Worm (Caenorhabditis elegans): ENCODE measurements around the gene Y66D12A.6.

Y66D12A.6 gene

DNA sequence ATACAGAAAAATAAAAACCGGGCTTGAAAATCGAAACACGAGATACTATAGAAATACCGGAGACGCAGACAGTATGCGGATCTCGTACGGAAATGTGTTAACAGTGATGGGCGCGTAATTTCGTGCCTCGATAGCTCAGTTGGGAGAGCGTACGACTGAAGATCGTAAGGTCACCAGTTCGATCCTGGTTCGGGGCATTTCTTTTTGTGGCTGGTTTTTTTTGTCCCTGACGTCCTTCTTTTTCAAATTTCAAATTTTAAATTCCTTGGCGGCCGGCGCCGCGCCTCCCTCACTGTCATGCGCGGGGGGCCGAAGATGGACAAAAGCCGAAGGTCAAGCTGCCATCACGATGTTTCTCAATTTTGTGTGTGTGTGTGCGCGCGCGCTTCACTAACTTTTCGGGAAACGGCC is 26.5 kb downstream of the Y66D12A.6 start:
- TF ChIP-seq ama-1 (optimal IDR thresholded peaks at IDR 0.05) (no peak), elt-2 (tag; optimal IDR thresholded peaks at IDR 0.05) (peak; percentile 1), unc-62 (GFP tag; optimal IDR thresholded peaks at IDR 0.05) (no peak), pqm-1 (tag; optimal IDR thresholded peaks at IDR 0.05) (no peak), unc-39 (tag; optimal IDR thresholded peaks at IDR 0.05) (no peak), eor-1 (tag; optimal IDR thresholded peaks at IDR 0.05) (no peak), nhr-25 (tag; optimal IDR thresholded peaks at IDR 0.05) (peak; percentile 71), lin-39 (tag; optimal IDR thresholded peaks at IDR 0.05) (no peak), ceh-9 (tag; optimal IDR thresholded peaks at IDR 0.05) (no peak), ztf-11 (tag; optimal IDR thresholded peaks at IDR 0.05) (no peak), pha-4 (tag; optimal IDR thresholded peaks at IDR 0.05) (no peak), nhr-12 (tag; optimal IDR thresholded peaks at IDR 0.05) (no peak), mdl-1 (tag; optimal IDR thresholded peaks at IDR 0.05) (no peak), ZK546.5 (tag; optimal IDR thresholded peaks at IDR 0.05) (no peak), nfya-1 (tag; optimal IDR thresholded peaks at IDR 0.05; ENCODE audit: insufficient read depth) (peak; percentile 20)

DNA sequence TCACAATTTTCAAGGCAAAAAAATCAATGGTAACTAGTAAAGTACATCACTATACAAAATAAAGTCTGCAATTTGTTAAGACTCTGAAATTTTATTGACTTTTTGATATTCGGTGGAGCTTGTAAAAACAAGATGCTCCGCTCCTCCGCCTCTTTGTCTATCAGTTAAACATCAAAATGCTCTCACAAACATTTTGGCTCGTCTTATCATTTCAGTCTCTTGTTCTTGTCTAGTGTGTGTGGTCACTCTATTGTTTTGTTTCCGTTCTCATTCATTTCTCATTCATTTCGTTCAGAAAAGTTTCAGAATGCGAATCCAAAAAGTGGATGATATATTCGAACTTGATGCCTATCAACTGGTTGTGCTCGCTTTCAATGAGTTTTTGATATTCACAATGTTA is 33.1 kb downstream of the Y66D12A.6 start, which contains the start of gene Y66D12A.13:
Gene Y66D12A.13 (plus strand): TSS at position 301 of the 400 bp plus-strand sequence.
- TF ChIP-seq elt-2 (tag; optimal IDR thresholded peaks at IDR 0.05) (peak; percentile 23), nhr-25 (tag; optimal IDR thresholded peaks at IDR 0.05) (no peak)

DNA sequence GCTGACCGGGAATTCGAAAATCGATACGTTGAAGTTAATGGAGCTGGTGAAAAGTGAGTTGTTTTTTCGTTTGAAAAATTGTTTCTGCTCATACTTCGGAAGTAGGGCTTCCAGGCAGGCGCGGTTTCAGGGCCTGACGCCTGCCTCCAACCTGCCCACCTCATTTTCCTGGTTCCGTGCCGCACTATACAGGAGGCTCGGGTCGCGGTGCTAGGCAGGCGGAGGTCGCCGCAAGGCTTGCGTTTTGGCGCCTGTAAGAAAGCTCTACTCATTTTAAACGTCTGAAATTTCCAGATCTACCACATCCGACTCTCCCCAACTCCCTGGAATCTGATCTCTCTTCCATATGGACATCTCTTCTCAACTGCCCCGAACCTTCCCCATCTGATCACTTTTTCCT is 36.3 kb downstream of the Y66D12A.6 start:
- TF ChIP-seq ztf-11 (tag; optimal IDR thresholded peaks at IDR 0.05) (no peak), snpc-4 (tag; optimal IDR thresholded peaks at IDR 0.05) (no peak), mdl-1 (tag; optimal IDR thresholded peaks at IDR 0.05) (no peak), ZK546.5 (tag; optimal IDR thresholded peaks at IDR 0.05) (no peak), fkh-2 (tag; optimal IDR thresholded peaks at IDR 0.05) (no peak), nhr-43 (tag; optimal IDR thresholded peaks at IDR 0.05; ENCODE audit: poor library complexity, severe bottlenecking) (no peak), ztf-4 (tag; optimal IDR thresholded peaks at IDR 0.05) (no peak), nhr-23 (tag; optimal IDR thresholded peaks at IDR 0.05) (no peak), skn-1 (tag; optimal IDR thresholded peaks at IDR 0.05) (no peak), egl-5 (tag; optimal IDR thresholded peaks at IDR 0.05) (no peak), elt-1 (tag; optimal IDR thresholded peaks at IDR 0.05) (no peak), eor-1 (tag; optimal IDR thresholded peaks at IDR 0.05) (no peak), hmg-11 (tag; optimal IDR thresholded peaks at IDR 0.05) (no peak), daf-12 (tag; optimal IDR thresholded peaks at IDR 0.05) (no peak), fos-1 (tag; optimal IDR thresholded peaks at IDR 0.05) (no peak)

DNA sequence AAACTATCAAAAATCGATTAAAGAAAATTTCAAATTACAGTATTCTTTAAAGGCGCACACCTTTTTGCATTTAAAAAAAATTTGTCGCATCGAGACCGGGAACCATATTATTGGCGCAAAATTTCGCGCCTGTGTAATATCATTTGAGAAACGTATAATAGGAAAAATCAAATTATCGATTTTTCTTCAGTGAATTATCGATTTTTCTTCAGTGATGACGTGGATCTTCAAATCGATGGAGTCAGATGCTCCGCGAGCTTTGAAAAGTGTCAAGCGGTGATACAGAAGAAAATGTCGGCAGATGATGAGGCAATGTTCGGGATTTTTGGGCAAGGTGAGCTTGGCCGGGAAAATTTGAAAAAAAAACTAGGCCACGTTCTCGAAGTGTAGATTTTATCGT is 45.7 kb downstream of the Y66D12A.6 start:
- no peak for TF ChIP-seq skn-1 (tag; optimal IDR thresholded peaks at IDR 0.05)
- no peak for TF ChIP-seq lsy-12 (tag; optimal IDR thresholded peaks at IDR 0.05)
- no peak for TF ChIP-seq aly-2 (tag; optimal IDR thresholded peaks at IDR 0.05)
- no peak for TF ChIP-seq ztf-4 (tag; optimal IDR thresholded peaks at IDR 0.05)
- TF ChIP-seq lin-15B (tag; optimal IDR thresholded peaks at IDR 0.05) = no peak
- TF ChIP-seq mdl-1 (tag; optimal IDR thresholded peaks at IDR 0.05) = no peak
- TF ChIP-seq ceh-9 (tag; optimal IDR thresholded peaks at IDR 0.05) = no peak
- TF ChIP-seq elt-2 (tag; optimal IDR thresholded peaks at IDR 0.05) = no peak
- TF ChIP-seq hmg-11 (tag; optimal IDR thresholded peaks at IDR 0.05) = no peak
- no peak for TF ChIP-seq pha-4 (tag; optimal IDR thresholded peaks at IDR 0.05)
- no peak for TF ChIP-seq nhr-23 (tag; optimal IDR thresholded peaks at IDR 0.05)
- TF ChIP-seq fkh-10 (GFP tag; optimal IDR thresholded peaks at IDR 0.05) = no peak
- no peak for TF ChIP-seq nhr-76 (tag; optimal IDR thresholded peaks at IDR 0.05)
- no peak for TF ChIP-seq unc-62 (GFP tag; optimal IDR thresholded peaks at IDR 0.05)

ce11 chrIII:11534624-11535079 is 46.5 kb downstream of the Y66D12A.6 start, which contains the start of gene nrps-1:
Gene nrps-1 (plus strand): TSS chrIII:11534674.
- TF ChIP-seq fos-1 (tag; optimal IDR thresholded peaks at IDR 0.05) = no peak
- no peak for TF ChIP-seq nhr-11 (tag; optimal IDR thresholded peaks at IDR 0.05)
- no peak for TF ChIP-seq aly-2 (tag; optimal IDR thresholded peaks at IDR 0.05)
- TF ChIP-seq nfya-1 (tag; optimal IDR thresholded peaks at IDR 0.05; ENCODE audit: insufficient read depth) = no peak
- TF ChIP-seq fkh-2 (tag; optimal IDR thresholded peaks at IDR 0.05) = no peak
- TF ChIP-seq ceh-16 (tag; optimal IDR thresholded peaks at IDR 0.05) = no peak
- TF ChIP-seq ztf-4 (tag; optimal IDR thresholded peaks at IDR 0.05) = no peak
- TF ChIP-seq elt-3 (tag; optimal IDR thresholded peaks at IDR 0.05) = no peak
- no peak for TF ChIP-seq eor-1 (tag; optimal IDR thresholded peaks at IDR 0.05)
- TF ChIP-seq nhr-237 (tag; optimal IDR thresholded peaks at IDR 0.05) = no peak
- TF ChIP-seq egl-5 (tag; optimal IDR thresholded peaks at IDR 0.05) = no peak
- no peak for TF ChIP-seq R02D3.7 (tag; optimal IDR thresholded peaks at IDR 0.05)
- no peak for TF ChIP-seq ZK546.5 (tag; optimal IDR thresholded peaks at IDR 0.05)

Data from whole organism, L3 larva.